Worm (Caenorhabditis elegans) whole organism, midembryonic: ENCODE results near the gene srx-129.

Source experiments
- T22C8.4 ChIP-seq: fragments of 200-800 bp; sonication (Bioruptor generic); IDR thresholded peaks from 2 replicates; pipeline ENCODE4 v1.3.6; 2022; ENCODE audit warnings: missing genetic modification characterization, missing compliant biosample characterization
- flt-1 ChIP-seq: fragments of 200-800 bp; sonication (Bioruptor generic); IDR thresholded peaks from 2 replicates; pipeline ENCODE4 v1.3.6; 2022; ENCODE audit warnings: missing genetic modification characterization, missing compliant biosample characterization
- klf-2 ChIP-seq: fragments of 200-800 bp; sonication (Bioruptor generic); conservative IDR thresholded peaks from 2 replicates; pipeline ENCODE4 v1.3.6; 2022; ENCODE audit warnings: missing genetic modification reagents, missing genetic modification characterization, missing compliant biosample characterization
- med-1 ChIP-seq: sonication (generic microtip); optimal IDR thresholded peaks from 2 replicates; lab custom pipeline; 2017; ENCODE audit warnings: missing genetic modification characterization, mild to moderate bottlenecking, missing compliant biosample characterization, antibody characterized with exemption, missing genetic modification reagents; ENCODE audit not compliant: insufficient read depth
- ref-1 ChIP-seq: fragments of 200-800 bp; sonication (Bioruptor generic); conservative IDR thresholded peaks from 2 replicates; pipeline ENCODE4 v1.3.6; 2022; ENCODE audit warnings: missing genetic modification reagents, missing genetic modification characterization, missing compliant biosample characterization
- tab-1 ChIP-seq: fragments of 200-800 bp; sonication (Bioruptor generic); IDR thresholded peaks from 2 replicates; pipeline ENCODE4 v1.3.6; 2022; ENCODE audit warnings: missing genetic modification characterization, missing compliant biosample characterization
- ztf-23 ChIP-seq: fragments of 200-800 bp; sonication (Bioruptor generic); IDR thresholded peaks from 2 replicates; pipeline ENCODE4 v1.3.6; 2022; ENCODE audit warnings: missing genetic modification reagents, missing genetic modification characterization, missing compliant biosample characterization
- ztf-29 ChIP-seq: fragments of 200-800 bp; sonication (Bioruptor generic); IDR thresholded peaks from 2 replicates; pipeline ENCODE4 v1.3.6; 2022; ENCODE audit warnings: missing genetic modification reagents, missing genetic modification characterization, missing compliant biosample characterization

ce11 chrV:13827920-13828319 lies 6.1 kb upstream of the srx-129 start, which contains the start of gene nrf-5:
- TF ChIP-seq ztf-29 (GFP tag; lab: Robert Waterston, UW) (no peak), tab-1 (GFP tag; lab: Robert Waterston, UW) (no peak), klf-2 (no peak), T22C8.4 (no peak), med-1 (GFP tag; lab: Kevin White, UChicago) (no peak), flt-1 (no peak), ref-1 (GFP tag; lab: Robert Waterston, UW) (no peak), ztf-23 (GFP tag; lab: Robert Waterston, UW) (no peak)
